Worm (Caenorhabditis elegans): ENCODE results near the gene grwd-1.

DNA sequence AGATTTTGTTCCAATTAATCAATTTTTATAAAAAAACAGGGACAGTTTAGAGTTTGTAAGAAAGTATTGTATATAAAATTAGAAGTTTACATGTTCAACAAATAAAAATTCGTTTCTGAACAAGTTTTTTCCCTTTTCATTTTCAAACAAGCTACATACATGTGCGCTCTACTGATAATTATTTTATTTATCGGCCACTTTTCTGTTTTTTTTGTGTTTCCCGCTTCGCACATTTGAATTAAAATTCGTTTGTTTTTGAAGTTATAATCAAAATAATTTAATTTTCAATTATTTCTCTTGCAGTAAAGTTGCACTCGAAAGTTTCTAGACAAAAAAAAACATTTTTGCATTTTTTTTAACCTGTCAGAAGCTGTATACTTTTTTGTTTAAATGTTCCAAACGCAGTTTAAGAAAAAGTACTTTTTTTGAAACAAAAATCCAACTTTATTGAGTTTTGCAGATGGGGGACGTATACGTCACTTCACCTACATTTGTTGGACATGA, 37.5 kb downstream of the grwd-1 start, which contains the start of gene hira-1:
- TF ChIP-seq egl-27 (tag; optimal IDR thresholded peaks at IDR 0.05), result no peak
- no peak for TF ChIP-seq unc-62 (GFP tag; optimal IDR thresholded peaks at IDR 0.05)
- no peak for TF ChIP-seq zag-1 (tag; optimal IDR thresholded peaks at IDR 0.05)
- no peak for TF ChIP-seq pqm-1 (tag; optimal IDR thresholded peaks at IDR 0.05)
